Worm (Caenorhabditis elegans) whole organism, mixed stage, embryonic: ENCODE measurements around the gene cyp-33C5.

ENCODE experiments used
- M03D4.4 ChIP-seq: sonication (generic microtip); optimal IDR thresholded peaks from 2 replicates; lab custom pipeline; 2017; ENCODE audit warnings: mild to moderate bottlenecking, missing genetic modification characterization, missing compliant biosample characterization
- bed-3 ChIP-seq: fragments of 200-800 bp; sonication (Bioruptor generic); optimal IDR thresholded peaks from 3 replicates; lab custom pipeline; 2018; ENCODE audit warnings: mild to moderate bottlenecking, missing genetic modification characterization, moderate library complexity, missing compliant biosample characterization
- blmp-1 ChIP-seq: fragments of 150-350 bp; optimal IDR thresholded peaks from 2 replicates; lab custom pipeline; 2014; ENCODE audit warnings: missing biosample characterization, missing genetic modification characterization
- ceh-39 ChIP-seq: fragments of 150-350 bp; optimal IDR thresholded peaks from 2 replicates; lab custom pipeline; 2014; ENCODE audit warnings: missing biosample characterization, missing genetic modification characterization
- ceh-43 ChIP-seq: fragments of 200-800 bp; sonication (Bioruptor generic); optimal IDR thresholded peaks from 2 replicates; lab custom pipeline; 2018; ENCODE audit warnings: mild to moderate bottlenecking, missing genetic modification characterization, moderate library complexity, missing compliant biosample characterization
- ceh-83 ChIP-seq: fragments of 200-800 bp; sonication (Bioruptor generic); optimal IDR thresholded peaks from 2 replicates; lab custom pipeline; 2018; ENCODE audit warnings: mild to moderate bottlenecking, missing genetic modification characterization, missing compliant biosample characterization
- ces-1 ChIP-seq: fragments of 150-350 bp; optimal IDR thresholded peaks from 2 replicates; lab custom pipeline; 2014; ENCODE audit warnings: missing biosample characterization, missing genetic modification reagents, missing genetic modification characterization
- cnd-1 ChIP-seq: fragments of 200-800 bp; sonication (Bioruptor generic); optimal IDR thresholded peaks from 2 replicates; lab custom pipeline; 2018; ENCODE audit warnings: mild to moderate bottlenecking, missing genetic modification characterization, missing compliant biosample characterization
- elt-1 ChIP-seq: sonication (generic microtip); optimal IDR thresholded peaks from 2 replicates; lab custom pipeline; 2017; ENCODE audit warnings: missing genetic modification characterization, mild to moderate bottlenecking, missing compliant biosample characterization, antibody characterized with exemption, moderate library complexity, borderline replicate concordance; ENCODE audit not compliant: insufficient read depth
- flh-1 ChIP-seq: fragments of 200-800 bp; sonication (Bioruptor generic); optimal IDR thresholded peaks from 2 replicates; lab custom pipeline; 2018; ENCODE audit warnings: mild to moderate bottlenecking, missing genetic modification characterization, moderate library complexity, missing compliant biosample characterization
- ham-2 ChIP-seq: fragments of 200-800 bp; sonication (Bioruptor generic); optimal IDR thresholded peaks from 2 replicates; lab custom pipeline; 2018; ENCODE audit warnings: mild to moderate bottlenecking, missing genetic modification characterization, missing compliant biosample characterization
- hlh-1 ChIP-seq: fragments of 150-350 bp; optimal IDR thresholded peaks from 2 replicates; lab custom pipeline; 2014; ENCODE audit warnings: missing biosample characterization, missing genetic modification reagents, missing genetic modification characterization
- lin-13 ChIP-seq: fragments of 150-350 bp; optimal IDR thresholded peaks from 2 replicates; lab custom pipeline; 2014; ENCODE audit warnings: missing biosample characterization, missing genetic modification characterization
- lin-32 ChIP-seq: fragments of 200-800 bp; sonication (Bioruptor generic); optimal IDR thresholded peaks from 2 replicates; lab custom pipeline; 2018; ENCODE audit warnings: mild to moderate bottlenecking, missing genetic modification characterization, missing compliant biosample characterization
- lsy-2 ChIP-seq: fragments of 150-350 bp; optimal IDR thresholded peaks from 2 replicates; lab custom pipeline; 2014; ENCODE audit warnings: missing biosample characterization, missing genetic modification characterization
- mab-5 ChIP-seq: fragments of 150-350 bp; optimal IDR thresholded peaks from 2 replicates; lab custom pipeline; 2014; ENCODE audit warnings: missing biosample characterization, missing genetic modification characterization
- mep-1 ChIP-seq: fragments of 150-350 bp; optimal IDR thresholded peaks from 2 replicates; lab custom pipeline; 2017; ENCODE audit warnings: missing biosample characterization, missing genetic modification reagents, missing genetic modification characterization, inconsistent platforms
- mls-2 ChIP-seq: sonication (generic microtip); optimal IDR thresholded peaks from 2 replicates; lab custom pipeline; 2016; ENCODE audit warnings: mild to moderate bottlenecking, missing genetic modification characterization, moderate library complexity, missing compliant biosample characterization
- nhr-12 ChIP-seq: fragments of 150-350 bp; optimal IDR thresholded peaks from 2 replicates; lab custom pipeline; 2014; ENCODE audit warnings: missing biosample characterization, missing genetic modification characterization
- nhr-2 ChIP-seq: fragments of 150-350 bp; optimal IDR thresholded peaks from 2 replicates; lab custom pipeline; 2014; ENCODE audit warnings: missing biosample characterization, missing genetic modification characterization
- nhr-237 ChIP-seq: fragments of 150-350 bp; optimal IDR thresholded peaks from 2 replicates; lab custom pipeline; 2014; ENCODE audit warnings: missing biosample characterization, missing genetic modification characterization
- nhr-28 ChIP-seq: fragments of 150-350 bp; optimal IDR thresholded peaks from 2 replicates; lab custom pipeline; 2014; ENCODE audit warnings: missing biosample characterization, missing genetic modification characterization
- nhr-76 ChIP-seq: sonication (generic microtip); optimal IDR thresholded peaks from 2 replicates; lab custom pipeline; 2017; ENCODE audit warnings: missing biosample characterization, missing genetic modification characterization
- pha-4 ChIP-seq: fragments of 150-350 bp; optimal IDR thresholded peaks from 2 replicates; lab custom pipeline; 2018; ENCODE audit warnings: missing biosample characterization, missing genetic modification reagents, missing genetic modification characterization
- sem-2 ChIP-seq: fragments of 200-800 bp; sonication (Bioruptor generic); optimal IDR thresholded peaks from 2 replicates; lab custom pipeline; 2018; ENCODE audit warnings: mild to moderate bottlenecking, missing genetic modification characterization, missing compliant biosample characterization
- unc-120 ChIP-seq: sonication (generic microtip); optimal IDR thresholded peaks from 2 replicates; lab custom pipeline; 2017; ENCODE audit warnings: missing genetic modification characterization, missing compliant biosample characterization; ENCODE audit not compliant: poor library complexity, severe bottlenecking
- unc-39 ChIP-seq: fragments of 150-350 bp; optimal IDR thresholded peaks from 2 replicates; lab custom pipeline; 2014; ENCODE audit warnings: missing biosample characterization, missing genetic modification characterization
- zip-8 ChIP-seq: fragments of 150-350 bp; optimal IDR thresholded peaks from 2 replicates; lab custom pipeline; 2014; ENCODE audit warnings: missing biosample characterization, missing genetic modification characterization
- ztf-11 ChIP-seq: fragments of 150-350 bp; optimal IDR thresholded peaks from 2 replicates; lab custom pipeline; 2014; ENCODE audit warnings: missing biosample characterization, missing genetic modification characterization

The cyp-33C5 gene

ce11 chrV:2271750-2272149, 26.9 kb downstream of the cyp-33C5 start, which contains the start of gene Y5H2A.1:
Gene Y5H2A.1, minus strand, starts transcription at chrV:2271850.
- no peak for TF ChIP-seq nhr-237 (tag; lab: Kevin White, UChicago)
- TF ChIP-seq nhr-12, result no peak

ce11 chrV:2274253-2274892, 29.6 kb downstream of the cyp-33C5 start, which contains the start of the genes Y5H2A.4 and abu-4:
Gene Y5H2A.4, minus strand, starts transcription at chrV:2274353.
Gene abu-4, plus strand, starts transcription at chrV:2274842.
- no peak for TF ChIP-seq nhr-76
- no peak for TF ChIP-seq pha-4 (tag; lab: Kevin White, UChicago)
- TF ChIP-seq blmp-1 (tag; lab: Kevin White, UChicago), result no peak
- no peak for TF ChIP-seq ham-2
- TF ChIP-seq bed-3 (GFP tag; lab: Kevin White, UChicago), result no peak
- no peak for TF ChIP-seq unc-120 (tag; lab: Kevin White, UChicago)
- TF ChIP-seq lin-32 (GFP tag; lab: Kevin White, UChicago), result no peak
- no peak for TF ChIP-seq flh-1 (GFP tag; lab: Kevin White, UChicago)
- TF ChIP-seq nhr-2, result no peak

ce11 chrV:2277260-2277659, 32.5 kb downstream of the cyp-33C5 start:
- TF ChIP-seq unc-39 (tag; lab: Kevin White, UChicago) (no peak), ceh-43 (GFP tag; lab: Kevin White, UChicago) (no peak), nhr-237 (tag; lab: Kevin White, UChicago) (no peak), blmp-1 (tag; lab: Kevin White, UChicago) (no peak), ceh-39 (no peak), mls-2 (tag; lab: Kevin White, UChicago) (no peak), bed-3 (GFP tag; lab: Kevin White, UChicago) (no peak), cnd-1 (tag; lab: Kevin White, UChicago) (no peak), hlh-1 (no peak), unc-120 (tag; lab: Kevin White, UChicago) (no peak), elt-1 (tag; lab: Kevin White, UChicago) (no peak), M03D4.4 (tag; lab: Kevin White, UChicago) (no peak), nhr-2 (no peak), nhr-28 (tag; lab: Kevin White, UChicago) (no peak), flh-1 (GFP tag; lab: Kevin White, UChicago) (no peak)

- TF ChIP-seq mab-5 (tag; lab: Kevin White, UChicago) (no peak), ces-1 (GFP tag; lab: Kevin White, UChicago) (peak; percentile 19), blmp-1 (tag; lab: Kevin White, UChicago) (no peak)
- TF ChIP-seq, all 35 proteins: peak for 1
Observed at ce11 chrV:2278052-2278451, 33.2 kb downstream of the cyp-33C5 start, which contains the start of gene nhr-59. Gene nhr-59, minus strand, starts transcription at chrV:2278265.

- no peak for TF ChIP-seq mab-5 (tag; lab: Kevin White, UChicago)
- TF ChIP-seq ces-1 (GFP tag; lab: Kevin White, UChicago), result peak; percentile 50
- TF ChIP-seq zip-8 (tag; lab: Kevin White, UChicago), result no peak
- no peak for TF ChIP-seq lin-13
- TF ChIP-seq mls-2 (tag; lab: Kevin White, UChicago), result peak; percentile 6
- no peak for TF ChIP-seq unc-39 (tag; lab: Kevin White, UChicago)
- peak; percentile 41 for TF ChIP-seq pha-4 (tag; lab: Kevin White, UChicago)
- no peak for TF ChIP-seq ztf-11 (tag; lab: Kevin White, UChicago)
- no peak for TF ChIP-seq lsy-2 (tag; lab: Kevin White, UChicago)
Observed at ce11 chrV:2278543-2278942, 33.7 kb downstream of the cyp-33C5 start, which contains the start of gene fbxa-137. Gene fbxa-137, plus strand, starts transcription at chrV:2278816.

- TF ChIP-seq pha-4 (tag; lab: Kevin White, UChicago), result peak; percentile 14
- TF ChIP-seq ceh-83 (GFP tag; lab: Kevin White, UChicago), result peak; percentile 3
- TF ChIP-seq nhr-237 (tag; lab: Kevin White, UChicago), result peak; percentile 34
- no peak for TF ChIP-seq sem-2 (GFP tag; lab: Kevin White, UChicago)
- TF ChIP-seq unc-120 (tag; lab: Kevin White, UChicago), result no peak
- peak; percentile 43 for TF ChIP-seq ces-1 (GFP tag; lab: Kevin White, UChicago)
- no peak for TF ChIP-seq ham-2
- no peak for TF ChIP-seq zip-8 (tag; lab: Kevin White, UChicago)
- TF ChIP-seq mep-1 (tag; lab: Kevin White, UChicago), result peak; percentile 40
- TF ChIP-seq ztf-11 (tag; lab: Kevin White, UChicago), result no peak
- no peak for TF ChIP-seq bed-3 (GFP tag; lab: Kevin White, UChicago)
Observed at ce11 chrV:2281499-2281898, 36.7 kb downstream of the cyp-33C5 start, which contains the start of gene nhr-228. Gene nhr-228, plus strand, starts transcription at chrV:2281759.
